Worm (Caenorhabditis elegans) whole organism, L1 larva: ENCODE measurements around the gene R01H2.2.

Experiments used
- F16B12.6 ChIP-seq: fragments of 150-350 bp; optimal IDR thresholded peaks from 2 replicates; lab custom pipeline; 2014; ENCODE audit warnings: missing biosample characterization, missing genetic modification characterization
- blmp-1 ChIP-seq: fragments of 150-350 bp; optimal IDR thresholded peaks from 2 replicates; lab custom pipeline; 2014; ENCODE audit warnings: missing biosample characterization, missing genetic modification characterization
- ceh-63 ChIP-seq: fragments of 200-800 bp; sonication (Bioruptor generic); optimal IDR thresholded peaks from 2 replicates; lab custom pipeline; 2018; ENCODE audit warnings: mild to moderate bottlenecking, missing genetic modification characterization, missing compliant biosample characterization
- ceh-82 ChIP-seq, 3 experiments: fragments of 150-350 bp in 1 of 3; sonication (generic microtip) in 2 of 3; optimal IDR thresholded peaks; 2 replicates each; lab custom pipeline; 2014 to 2017; ENCODE audit warnings: missing biosample characterization in 3 of 3, missing genetic modification characterization in 3 of 3
- dpl-1 ChIP-seq, 3 experiments: fragments of 150-350 bp in 2 of 3; sonication (generic microtip) in 1 of 3; optimal IDR thresholded peaks; 2 replicates each; lab custom pipeline; 2014 to 2017; ENCODE audit warnings: missing biosample characterization in 3 of 3, missing genetic modification characterization in 3 of 3, missing genetic modification reagents in 3 of 3
- dsc-1 ChIP-seq: sonication (generic microtip); optimal IDR thresholded peaks from 2 replicates; lab custom pipeline; 2016; ENCODE audit warnings: mild to moderate bottlenecking, missing genetic modification characterization, missing compliant biosample characterization
- efl-1 ChIP-seq, 4 experiments: fragments of 150-350 bp; optimal IDR thresholded peaks in 3 of 4; peaks in 1 of 4; 1 replicate in 1 of 4; 2 replicates in 3 of 4; lab custom pipeline; 2014; ENCODE audit warnings: missing biosample characterization in 2 of 4, missing genetic modification characterization in 2 of 4, missing genetic modification reagents in 2 of 4
- egl-13 ChIP-seq: sonication (generic microtip); optimal IDR thresholded peaks from 2 replicates; lab custom pipeline; 2016; ENCODE audit warnings: missing genotype, missing genetic modification reagents, missing genetic modification characterization, missing compliant biosample characterization
- egl-27 ChIP-seq, 2 experiments: fragments of 150-350 bp in 1 of 2; sonication (generic microtip); optimal IDR thresholded peaks; 3 replicates each; lab custom pipeline; 2017 to 2018; ENCODE audit warnings: missing biosample characterization in 2 of 2, missing genetic modification characterization in 2 of 2, missing genetic modification reagents in 2 of 2
- ets-5 ChIP-seq: fragments of 200-800 bp; sonication (Bioruptor generic); IDR thresholded peaks from 2 replicates; pipeline ENCODE4 v1.3.6; 2022; ENCODE audit warnings: missing genetic modification characterization, missing compliant biosample characterization
- fkh-10 ChIP-seq: sonication (generic microtip); optimal IDR thresholded peaks from 2 replicates; lab custom pipeline; 2017; ENCODE audit warnings: missing biosample characterization, missing genetic modification reagents, missing genetic modification characterization
- fkh-4 ChIP-seq: sonication (generic microtip); optimal IDR thresholded peaks from 2 replicates; lab custom pipeline; 2016; ENCODE audit warnings: missing compliant biosample characterization, missing genetic modification characterization, borderline replicate concordance
- fkh-8 ChIP-seq: sonication (generic microtip); optimal IDR thresholded peaks from 2 replicates; lab custom pipeline; 2016; ENCODE audit warnings: mild to moderate bottlenecking, missing genetic modification characterization, missing compliant biosample characterization
- fos-1 ChIP-seq: fragments of 150-350 bp; optimal IDR thresholded peaks from 2 replicates; lab custom pipeline; 2014; ENCODE audit warnings: missing biosample characterization, missing genetic modification characterization
- grh-1 ChIP-seq: fragments of 200-800 bp; sonication (Bioruptor generic); IDR thresholded peaks from 2 replicates; pipeline ENCODE4 v1.3.6; 2022; ENCODE audit warnings: missing genetic modification reagents, missing genetic modification characterization, missing compliant biosample characterization
- hlh-17 ChIP-seq: fragments of 200-800 bp; sonication (Bioruptor generic); optimal IDR thresholded peaks from 2 replicates; lab custom pipeline; 2018; ENCODE audit warnings: missing genetic modification characterization, mild to moderate bottlenecking, missing compliant biosample characterization, moderate library complexity, borderline replicate concordance
- hpl-2 ChIP-seq: fragments of 150-350 bp; optimal IDR thresholded peaks from 2 replicates; lab custom pipeline; 2014; ENCODE audit warnings: missing biosample characterization, missing genetic modification reagents, missing genetic modification characterization
- lin-15B ChIP-seq: fragments of 150-350 bp; sonication (generic microtip); optimal IDR thresholded peaks from 3 replicates; lab custom pipeline; 2014; ENCODE audit warnings: missing biosample characterization, missing genetic modification characterization
- lin-39 ChIP-seq: fragments of 150-350 bp; optimal IDR thresholded peaks from 2 replicates; lab custom pipeline; 2014; ENCODE audit warnings: missing biosample characterization, missing genetic modification reagents, missing genetic modification characterization
- lir-3 ChIP-seq: sonication (generic microtip); optimal IDR thresholded peaks from 2 replicates; lab custom pipeline; 2016; ENCODE audit warnings: mild to moderate bottlenecking, missing genetic modification characterization, moderate library complexity, missing compliant biosample characterization; ENCODE audit not compliant: poor library complexity
- lsy-2 ChIP-seq, 2 experiments: fragments of 150-350 bp; optimal IDR thresholded peaks; 2 replicates each; lab custom pipeline; 2014; ENCODE audit warnings: missing biosample characterization in 2 of 2, missing genetic modification characterization in 2 of 2
- mab-9 ChIP-seq: fragments of 200-800 bp; sonication (Bioruptor generic); IDR thresholded peaks from 2 replicates; pipeline ENCODE4 v1.3.6; 2022; ENCODE audit warnings: missing genetic modification reagents, missing genetic modification characterization, missing compliant biosample characterization
- mep-1 ChIP-seq: fragments of 150-350 bp; optimal IDR thresholded peaks from 2 replicates; lab custom pipeline; 2014; ENCODE audit warnings: missing biosample characterization, missing genetic modification characterization
- nhr-19 ChIP-seq: fragments of 200-800 bp; sonication (Bioruptor generic); conservative IDR thresholded peaks from 2 replicates; pipeline ENCODE4 v1.3.6; 2022; ENCODE audit warnings: missing genetic modification characterization, missing compliant biosample characterization
- nhr-20 ChIP-seq: sonication (generic microtip); optimal IDR thresholded peaks from 2 replicates; lab custom pipeline; 2016; ENCODE audit warnings: mild to moderate bottlenecking, missing genetic modification characterization, missing compliant biosample characterization
- nhr-47 ChIP-seq: sonication (generic microtip); optimal IDR thresholded peaks from 2 replicates; lab custom pipeline; 2016; ENCODE audit warnings: mild to moderate bottlenecking, missing genetic modification characterization, moderate library complexity, missing compliant biosample characterization
- nhr-71 ChIP-seq: sonication (generic microtip); optimal IDR thresholded peaks from 2 replicates; lab custom pipeline; 2016; ENCODE audit warnings: mild to moderate bottlenecking, missing genetic modification characterization, moderate library complexity, missing compliant biosample characterization
- nhr-77 ChIP-seq: fragments of 150-350 bp; optimal IDR thresholded peaks from 2 replicates; lab custom pipeline; 2014; ENCODE audit warnings: missing biosample characterization, missing genetic modification characterization
- nhr-90 ChIP-seq: sonication (generic microtip); optimal IDR thresholded peaks from 2 replicates; lab custom pipeline; 2016; ENCODE audit warnings: mild to moderate bottlenecking, missing genetic modification characterization, missing compliant biosample characterization; ENCODE audit not compliant: poor library complexity
- pax-3 ChIP-seq: fragments of 200-800 bp; sonication (Bioruptor generic); optimal IDR thresholded peaks from 2 replicates; lab custom pipeline; 2018; ENCODE audit warnings: mild to moderate bottlenecking, missing genetic modification characterization, moderate library complexity, missing compliant biosample characterization
- pqm-1 ChIP-seq: sonication (generic microtip); optimal IDR thresholded peaks from 3 replicates; lab custom pipeline; 2017; ENCODE audit warnings: missing biosample characterization, missing genetic modification characterization
- rnt-1 ChIP-seq: sonication (generic microtip); optimal IDR thresholded peaks from 2 replicates; lab custom pipeline; 2016; ENCODE audit warnings: mild to moderate bottlenecking, missing genetic modification characterization, moderate library complexity, missing compliant biosample characterization
- snpc-4 ChIP-seq: fragments of 150-350 bp; optimal IDR thresholded peaks from 2 replicates; lab custom pipeline; 2014; ENCODE audit warnings: missing biosample characterization, missing genetic modification characterization
- sox-4 ChIP-seq: sonication (generic microtip); optimal IDR thresholded peaks from 2 replicates; lab custom pipeline; 2016; ENCODE audit warnings: missing genetic modification characterization, missing compliant biosample characterization
- sup-37 ChIP-seq: fragments of 200-800 bp; sonication (Bioruptor generic); optimal IDR thresholded peaks from 2 replicates; lab custom pipeline; 2018; ENCODE audit warnings: mild to moderate bottlenecking, missing genetic modification characterization, missing compliant biosample characterization
- swsn-7 ChIP-seq: sonication (generic microtip); optimal IDR thresholded peaks from 2 replicates; lab custom pipeline; 2016; ENCODE audit warnings: missing genetic modification characterization, missing compliant biosample characterization
- tlp-1 ChIP-seq: fragments of 150-350 bp; optimal IDR thresholded peaks from 2 replicates; lab custom pipeline; 2014; ENCODE audit warnings: missing biosample characterization, missing genetic modification characterization
- xbp-1 ChIP-seq: sonication (generic microtip); optimal IDR thresholded peaks from 2 replicates; lab custom pipeline; 2016; ENCODE audit warnings: missing genetic modification characterization, missing compliant biosample characterization
- zip-4 ChIP-seq: fragments of 200-800 bp; sonication (Bioruptor generic); optimal IDR thresholded peaks from 2 replicates; lab custom pipeline; 2018; ENCODE audit warnings: mild to moderate bottlenecking, missing genetic modification characterization, moderate library complexity, missing compliant biosample characterization
- ztf-11 ChIP-seq, 2 experiments: sonication (generic microtip); optimal IDR thresholded peaks; 2 replicates each; lab custom pipeline; 2016 to 2017; ENCODE audit warnings: missing genetic modification characterization in 2 of 2, missing biosample characterization in 1 of 2, missing compliant biosample characterization in 1 of 2

R01H2.2 gene

ce11 chrIII:7087691-7088323 lies 31.5 kb downstream of the R01H2.2 start, which contains the start of gene fubl-2 (continued):
- TF ChIP-seq nhr-90 (tag; lab: Kevin White, UChicago) (peak; percentile 72), rnt-1 (tag; lab: Kevin White, UChicago) (peak; percentile 94), lir-3 (peak; percentile 86), nhr-71 (peak; percentile 83), lin-39 (tag; lab: Kevin White, UChicago) (no peak), ztf-11 (tag; optimal IDR thresholded peaks at IDR 0.05; lab: Kevin White, UChicago) (peak in 1 of 2 experiments; percentile 68), sup-37 (GFP tag; lab: Kevin White, UChicago) (no peak), F16B12.6 (tag; lab: Kevin White, UChicago) (peak; percentile 0), hlh-17 (no peak), xbp-1 (tag; lab: Kevin White, UChicago) (peak; percentile 74), nhr-77 (tag; lab: Kevin White, UChicago) (peak; percentile 20), nhr-47 (peak; percentile 76), fkh-4 (tag; lab: Kevin White, UChicago) (peak; percentile 54), nhr-19 (GFP tag; lab: Robert Waterston, UW) (peak; percentile 62), snpc-4 (tag; lab: Kevin White, UChicago) (peak; percentile 24), lin-15B (peak; percentile 66), lsy-2 (tag; optimal IDR thresholded peaks at IDR 0.05; lab: Kevin White, UChicago) (peak; percentile 76 to 77), dpl-1 (GFP tag; optimal IDR thresholded peaks at IDR 0.05; lab: Kevin White, UChicago) (peak; percentile 53 to 71 (median 54)), ets-5 (GFP tag; lab: Robert Waterston, UW) (no peak)

DNA sequence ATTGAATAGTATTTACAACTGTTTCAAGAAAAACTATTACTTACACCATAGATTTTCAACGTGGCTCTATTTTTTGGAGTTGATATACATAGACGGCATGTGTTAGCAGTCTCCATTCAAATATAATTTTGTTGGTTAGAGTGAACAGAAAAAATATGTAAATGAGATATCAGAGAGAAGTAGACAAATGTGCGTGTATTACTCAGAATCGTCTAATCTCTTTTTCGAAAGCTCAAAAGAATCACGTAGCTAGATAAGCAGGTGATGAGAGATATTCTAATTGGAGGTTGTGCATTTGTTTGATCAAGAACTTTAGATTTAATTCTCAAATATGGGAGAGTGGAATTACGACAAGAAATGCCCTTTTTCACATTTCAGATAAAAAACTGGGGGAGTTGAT lies 34.2 kb downstream of the R01H2.2 start, which contains the start of gene ZK418.10:
TSS of gene ZK418.10 (minus strand) at position 148 of the 400 bp plus-strand sequence.
- TF ChIP-seq ceh-82 (tag; optimal IDR thresholded peaks at IDR 0.05; lab: Kevin White, UChicago) (no peak), nhr-71 (peak; percentile 65), fkh-8 (peak; percentile 91), nhr-20 (tag; lab: Kevin White, UChicago) (peak; percentile 24), ets-5 (GFP tag; lab: Robert Waterston, UW) (no peak), egl-13 (tag; lab: Kevin White, UChicago) (no peak), ztf-11 (tag; optimal IDR thresholded peaks at IDR 0.05; lab: Kevin White, UChicago) (no peak), pqm-1 (no peak), efl-1 (optimal IDR thresholded peaks at IDR 0.05; lab: Kevin White, UChicago) (no peak), efl-1 (GFP tag; optimal IDR thresholded peaks at IDR 0.05 in 1 of 2; lab: Kevin White, UChicago) (peak in 1 of 2 experiments; percentile 45), grh-1 (GFP tag; lab: Robert Waterston, UW) (no peak), pax-3 (tag; lab: Kevin White, UChicago) (peak; percentile 45), rnt-1 (tag; lab: Kevin White, UChicago) (no peak), nhr-47 (peak; percentile 67), lsy-2 (tag; optimal IDR thresholded peaks at IDR 0.05; lab: Kevin White, UChicago) (peak in 1 of 2 experiments; percentile 21), sox-4 (tag; lab: Kevin White, UChicago) (peak; percentile 68), ceh-63 (GFP tag; lab: Kevin White, UChicago) (no peak), dsc-1 (peak; percentile 97), zip-4 (GFP tag; lab: Kevin White, UChicago) (no peak), swsn-7 (tag; lab: Kevin White, UChicago) (peak; percentile 35)
- TF ChIP-seq, all 84 proteins: peak for 10

- TF ChIP-seq nhr-71 (no peak), fkh-10 (GFP tag; lab: Kevin White, UChicago) (no peak), hpl-2 (GFP tag; lab: Kevin White, UChicago) (no peak), fos-1 (no peak), mep-1 (no peak), efl-1 (optimal IDR thresholded peaks at IDR 0.05; lab: Kevin White, UChicago) (no peak), efl-1 (GFP tag; optimal IDR thresholded peaks at IDR 0.05 in 1 of 2; lab: Kevin White, UChicago) (no peak), dsc-1 (no peak), blmp-1 (tag; lab: Kevin White, UChicago) (no peak), ets-5 (GFP tag; lab: Robert Waterston, UW) (no peak), grh-1 (GFP tag; lab: Robert Waterston, UW) (no peak), zip-4 (GFP tag; lab: Kevin White, UChicago) (no peak), egl-27 (tag; optimal IDR thresholded peaks at IDR 0.05; lab: Kevin White, UChicago) (no peak), sox-4 (tag; lab: Kevin White, UChicago) (no peak), tlp-1 (tag; lab: Kevin White, UChicago) (no peak), mab-9 (GFP tag; lab: Robert Waterston, UW) (no peak), snpc-4 (tag; lab: Kevin White, UChicago) (no peak)
Measured at ce11 chrIII:7091042-7091441, 34.7 kb downstream of the R01H2.2 start, which contains the start of gene ZK418.2. Gene ZK418.2 (plus strand): TSS chrIII:7091342.
